Worm (Caenorhabditis elegans) whole organism, L3 larva: ENCODE results near the gene F35H8.1.

ENCODE experiments used
- R02D3.7 ChIP-seq: fragments of 150-350 bp; optimal IDR thresholded peaks from 2 replicates; lab custom pipeline; 2014; ENCODE audit warnings: missing biosample characterization, missing genetic modification characterization
- ZK546.5 ChIP-seq: sonication (generic microtip); optimal IDR thresholded peaks from 2 replicates; lab custom pipeline; 2017; ENCODE audit warnings: missing biosample characterization, missing genetic modification characterization
- aly-2 ChIP-seq: fragments of 150-350 bp; optimal IDR thresholded peaks from 2 replicates; lab custom pipeline; 2014; ENCODE audit warnings: missing biosample characterization, missing genetic modification characterization
- ceh-16 ChIP-seq: sonication (generic microtip); optimal IDR thresholded peaks from 2 replicates; lab custom pipeline; 2017; ENCODE audit warnings: missing biosample characterization, missing genetic modification characterization
- ceh-82 ChIP-seq: fragments of 150-350 bp; optimal IDR thresholded peaks from 2 replicates; lab custom pipeline; 2014; ENCODE audit warnings: missing biosample characterization, missing genetic modification characterization
- ceh-9 ChIP-seq: sonication (generic microtip); optimal IDR thresholded peaks from 2 replicates; lab custom pipeline; 2018; ENCODE audit warnings: missing biosample characterization, missing genetic modification characterization
- daf-12 ChIP-seq: fragments of 150-350 bp; optimal IDR thresholded peaks from 2 replicates; lab custom pipeline; 2014; ENCODE audit warnings: missing biosample characterization, missing genetic modification reagents, missing genetic modification characterization
- egl-27 ChIP-seq: sonication (generic microtip); optimal IDR thresholded peaks from 4 replicates; lab custom pipeline; 2017; ENCODE audit warnings: missing biosample characterization, missing genetic modification reagents, missing genetic modification characterization
- egl-5 ChIP-seq: fragments of 150-350 bp; optimal IDR thresholded peaks from 2 replicates; lab custom pipeline; 2017; ENCODE audit warnings: missing biosample characterization, missing genetic modification reagents, missing genetic modification characterization, inconsistent platforms
- elt-2 ChIP-seq: sonication (generic microtip); optimal IDR thresholded peaks from 2 replicates; lab custom pipeline; 2016; ENCODE audit warnings: missing genetic modification reagents, mild to moderate bottlenecking, missing genetic modification characterization, missing compliant biosample characterization
- elt-3 ChIP-seq, 3 experiments: fragments of 150-350 bp in 1 of 3; sonication (generic microtip) in 2 of 3; optimal IDR thresholded peaks; 2 replicates in 2 of 3; 4 replicates in 1 of 3; lab custom pipeline; 2014 to 2017; ENCODE audit warnings: missing biosample characterization in 3 of 3, missing genetic modification characterization in 3 of 3
- eor-1 ChIP-seq, 2 experiments: fragments of 150-350 bp; optimal IDR thresholded peaks; 2 replicates each; lab custom pipeline; 2014 to 2018; ENCODE audit warnings: missing biosample characterization in 2 of 2, missing genetic modification characterization in 2 of 2
- fkh-10 ChIP-seq: sonication (generic microtip); optimal IDR thresholded peaks from 2 replicates; lab custom pipeline; 2017; ENCODE audit warnings: missing biosample characterization, missing genetic modification reagents, missing genetic modification characterization
- fkh-2 ChIP-seq: fragments of 150-350 bp; optimal IDR thresholded peaks from 2 replicates; lab custom pipeline; 2014; ENCODE audit warnings: missing biosample characterization, missing genetic modification reagents, missing genetic modification characterization
- fos-1 ChIP-seq: fragments of 150-350 bp; optimal IDR thresholded peaks from 2 replicates; lab custom pipeline; 2014; ENCODE audit warnings: missing biosample characterization, missing genetic modification characterization
- hmg-11 ChIP-seq: sonication (generic microtip); optimal IDR thresholded peaks from 2 replicates; lab custom pipeline; 2016; ENCODE audit warnings: missing genetic modification characterization, missing compliant biosample characterization
- jun-1 ChIP-seq: fragments of 150-350 bp; optimal IDR thresholded peaks from 2 replicates; lab custom pipeline; 2014; ENCODE audit warnings: missing biosample characterization, missing genetic modification reagents, missing genetic modification characterization
- lin-15B ChIP-seq: fragments of 150-350 bp; optimal IDR thresholded peaks from 2 replicates; lab custom pipeline; 2014; ENCODE audit warnings: missing biosample characterization, missing genetic modification characterization
- lin-39 ChIP-seq: fragments of 150-350 bp; optimal IDR thresholded peaks from 2 replicates; lab custom pipeline; 2018; ENCODE audit warnings: missing biosample characterization, missing genetic modification reagents, missing genetic modification characterization
- lsy-12 ChIP-seq: sonication (generic microtip); optimal IDR thresholded peaks from 2 replicates; lab custom pipeline; 2016; ENCODE audit warnings: mild to moderate bottlenecking, missing genetic modification characterization, missing compliant biosample characterization
- nfya-1 ChIP-seq: sonication (generic microtip); optimal IDR thresholded peaks from 2 replicates; lab custom pipeline; 2017; ENCODE audit warnings: missing genetic modification characterization, mild to moderate bottlenecking, missing compliant biosample characterization, antibody characterized with exemption, moderate library complexity; ENCODE audit not compliant: insufficient read depth
- nhr-11 ChIP-seq: fragments of 150-350 bp; optimal IDR thresholded peaks from 2 replicates; lab custom pipeline; 2014; ENCODE audit warnings: missing biosample characterization, missing genetic modification characterization
- nhr-12 ChIP-seq: fragments of 150-350 bp; optimal IDR thresholded peaks from 2 replicates; lab custom pipeline; 2014; ENCODE audit warnings: missing biosample characterization, missing genetic modification characterization
- nhr-23 ChIP-seq: fragments of 150-350 bp; optimal IDR thresholded peaks from 2 replicates; lab custom pipeline; 2014; ENCODE audit warnings: missing biosample characterization, missing genetic modification reagents, missing genetic modification characterization
- nhr-237 ChIP-seq: fragments of 150-350 bp; optimal IDR thresholded peaks from 2 replicates; lab custom pipeline; 2014; ENCODE audit warnings: missing biosample characterization, missing genetic modification characterization
- nhr-25 ChIP-seq: sonication (generic microtip); optimal IDR thresholded peaks from 2 replicates; lab custom pipeline; 2017; ENCODE audit warnings: missing biosample characterization, missing genetic modification characterization
- nhr-43 ChIP-seq: sonication (generic microtip); optimal IDR thresholded peaks from 2 replicates; lab custom pipeline; 2016; ENCODE audit warnings: mild to moderate bottlenecking, missing genetic modification characterization, missing compliant biosample characterization; ENCODE audit not compliant: poor library complexity, severe bottlenecking
- nhr-77 ChIP-seq: fragments of 150-350 bp; optimal IDR thresholded peaks from 2 replicates; lab custom pipeline; 2014; ENCODE audit warnings: missing biosample characterization, missing genetic modification characterization
- pha-4 ChIP-seq: fragments of 150-350 bp; optimal IDR thresholded peaks from 2 replicates; lab custom pipeline; 2014; ENCODE audit warnings: missing biosample characterization, missing genetic modification reagents, missing genetic modification characterization
- skn-1 ChIP-seq: fragments of 150-350 bp; optimal IDR thresholded peaks from 2 replicates; lab custom pipeline; 2014; ENCODE audit warnings: missing biosample characterization, missing genetic modification characterization
- tbx-2 ChIP-seq: sonication (generic microtip); optimal IDR thresholded peaks from 2 replicates; lab custom pipeline; 2016; ENCODE audit warnings: mild to moderate bottlenecking, missing genetic modification characterization, missing compliant biosample characterization
- unc-39 ChIP-seq: sonication (generic microtip); optimal IDR thresholded peaks from 4 replicates; lab custom pipeline; 2017; ENCODE audit warnings: missing biosample characterization, missing genetic modification characterization
- unc-62 ChIP-seq: fragments of 150-350 bp; sonication (generic microtip); optimal IDR thresholded peaks from 4 replicates; lab custom pipeline; 2014; ENCODE audit warnings: missing biosample characterization, missing genetic modification reagents, missing genetic modification characterization
- zag-1 ChIP-seq: fragments of 150-350 bp; optimal IDR thresholded peaks from 2 replicates; lab custom pipeline; 2014; ENCODE audit warnings: missing biosample characterization, missing genetic modification characterization
- ztf-4 ChIP-seq: fragments of 150-350 bp; optimal IDR thresholded peaks from 2 replicates; lab custom pipeline; 2014; ENCODE audit warnings: missing biosample characterization, missing genetic modification characterization

F35H8.1 gene

DNA sequence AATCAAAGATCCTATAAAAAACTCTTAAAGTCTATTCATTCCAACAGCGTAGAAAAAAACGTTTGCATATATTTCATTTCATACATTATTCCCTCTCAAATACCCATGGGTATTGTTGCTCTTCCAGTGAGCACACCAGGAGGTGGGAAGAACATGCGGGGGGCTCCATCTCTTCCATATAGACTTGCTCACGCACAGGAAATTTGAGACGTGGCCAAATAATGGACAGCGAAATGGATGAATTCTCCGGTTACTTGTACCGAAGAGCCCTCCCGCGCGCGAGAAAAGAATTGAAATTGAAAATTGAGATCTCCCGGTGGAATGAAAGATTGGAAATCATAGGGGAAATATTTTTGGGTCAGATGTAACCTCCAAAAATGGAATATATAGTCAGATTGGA, 24.6 kb upstream of the F35H8.1 start:
- TF ChIP-seq lin-15B (tag; lab: Kevin White, UChicago): no peak
- no peak for TF ChIP-seq nhr-25
- no peak for TF ChIP-seq ZK546.5
- no peak for TF ChIP-seq nhr-77 (tag; lab: Kevin White, UChicago)
- no peak for TF ChIP-seq unc-39 (tag; lab: Kevin White, UChicago)
- peak; percentile 2 for TF ChIP-seq pha-4 (tag; lab: Kevin White, UChicago)
- no peak for TF ChIP-seq egl-5 (tag; lab: Kevin White, UChicago)

DNA sequence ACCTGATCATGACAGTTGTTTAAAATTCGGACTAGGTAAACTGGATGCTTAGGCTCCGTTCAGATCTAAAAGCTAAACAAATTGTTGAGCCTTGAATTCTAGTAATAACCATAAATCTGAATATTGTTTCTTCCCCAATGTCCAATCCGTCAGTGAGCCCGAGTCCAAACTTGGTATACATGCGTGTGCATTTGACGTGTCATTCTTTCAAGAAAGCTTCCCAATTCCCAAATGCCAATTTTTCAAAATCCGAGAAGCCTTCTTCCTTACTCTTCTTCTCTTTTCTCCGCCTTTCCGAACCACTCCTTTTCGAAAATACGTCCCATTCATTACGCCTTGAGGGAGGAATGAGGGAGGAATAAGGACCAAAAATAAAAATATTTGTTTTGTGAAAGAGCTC, 23.6 kb upstream of the F35H8.1 start:
- peak; percentile 64 for TF ChIP-seq lin-39
- no peak for TF ChIP-seq ceh-9 (tag; lab: Kevin White, UChicago)

DNA sequence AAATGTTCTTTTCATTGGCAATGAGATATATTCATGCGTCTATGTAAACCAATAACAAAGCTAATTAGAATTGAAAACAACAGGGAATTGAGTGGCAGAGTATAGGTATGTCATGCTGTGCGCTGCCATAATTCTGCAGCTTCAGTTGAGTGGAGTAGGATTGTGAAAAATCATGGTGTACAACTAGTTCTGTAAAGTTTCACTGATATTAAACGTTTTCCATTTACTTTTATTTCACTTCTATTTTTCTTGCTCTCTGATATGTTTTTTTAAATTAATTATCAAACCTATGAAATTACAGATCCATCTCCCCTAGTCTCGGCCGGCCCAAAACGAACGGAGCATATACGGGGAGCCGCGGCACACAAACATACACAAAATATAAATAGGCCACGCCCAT, 22.6 kb upstream of the F35H8.1 start, which contains the start of gene exc-7:
exc-7 (plus strand) TSS at position 301 of the 400 bp plus-strand sequence.
- TF ChIP-seq unc-62 (GFP tag; lab: Kevin White, UChicago) (no peak), egl-27 (tag; lab: Kevin White, UChicago) (no peak), eor-1 (tag; optimal IDR thresholded peaks at IDR 0.05; lab: Kevin White, UChicago) (no peak), tbx-2 (no peak), zag-1 (tag; lab: Kevin White, UChicago) (no peak)

ce11 chrII:9574406-9574805, 21.3 kb upstream of the F35H8.1 start:
- no peak for TF ChIP-seq elt-3 (tag; optimal IDR thresholded peaks at IDR 0.05; lab: Kevin White, UChicago)
- no peak for TF ChIP-seq unc-62 (GFP tag; lab: Kevin White, UChicago)

ce11 chrII:9573412-9573811, 20.3 kb upstream of the F35H8.1 start:
- no peak for TF ChIP-seq egl-5 (tag; lab: Kevin White, UChicago)
- no peak for TF ChIP-seq zag-1 (tag; lab: Kevin White, UChicago)
- peak; percentile 54 for TF ChIP-seq nhr-23 (tag; lab: Kevin White, UChicago)

ce11 chrII:9566045-9566444, 13.0 kb upstream of the F35H8.1 start:
- TF ChIP-seq ceh-16 (tag; lab: Kevin White, UChicago) (no peak), nhr-77 (tag; lab: Kevin White, UChicago) (peak; percentile 72), pha-4 (tag; lab: Kevin White, UChicago) (peak; percentile 1), elt-2 (tag; lab: Kevin White, UChicago) (peak; percentile 37), nhr-43 (peak; percentile 33), fkh-10 (GFP tag; lab: Kevin White, UChicago) (no peak), nhr-237 (tag; lab: Kevin White, UChicago) (no peak), lsy-12 (tag; lab: Kevin White, UChicago) (peak; percentile 70), eor-1 (tag; optimal IDR thresholded peaks at IDR 0.05; lab: Kevin White, UChicago) (no peak), nhr-25 (peak; percentile 42), unc-39 (tag; lab: Kevin White, UChicago) (peak; percentile 23), hmg-11 (peak; percentile 63), aly-2 (tag; lab: Kevin White, UChicago) (no peak), skn-1 (tag; lab: Kevin White, UChicago) (no peak), nfya-1 (tag; lab: Kevin White, UChicago) (peak; percentile 24), fos-1 (tag; lab: Kevin White, UChicago) (no peak), ceh-82 (no peak), fkh-2 (no peak), nhr-23 (tag; lab: Kevin White, UChicago) (peak; percentile 53)
- TF ChIP-seq, all 47 proteins: peak for 10

ce11 chrII:9560895-9561294, 7.8 kb upstream of the F35H8.1 start:
- TF ChIP-seq ZK546.5 (no peak), eor-1 (tag; optimal IDR thresholded peaks at IDR 0.05; lab: Kevin White, UChicago) (no peak), pha-4 (tag; lab: Kevin White, UChicago) (no peak), nhr-237 (tag; lab: Kevin White, UChicago) (no peak), skn-1 (tag; lab: Kevin White, UChicago) (no peak), ztf-4 (tag; lab: Kevin White, UChicago) (no peak), nhr-12 (no peak), fkh-2 (no peak), R02D3.7 (tag; lab: Kevin White, UChicago) (no peak), daf-12 (tag; lab: Kevin White, UChicago) (no peak), nhr-11 (tag; lab: Kevin White, UChicago) (no peak), nhr-23 (tag; lab: Kevin White, UChicago) (peak; percentile 10), hmg-11 (no peak), nhr-77 (tag; lab: Kevin White, UChicago) (no peak), nhr-43 (peak; percentile 9), fos-1 (tag; lab: Kevin White, UChicago) (no peak), nhr-25 (peak; percentile 75), jun-1 (tag; lab: Kevin White, UChicago) (no peak), lsy-12 (tag; lab: Kevin White, UChicago) (no peak), lin-15B (tag; lab: Kevin White, UChicago) (no peak)
